Fruit fly (Drosophila melanogaster): Measurements from ENCODE around the gene Jig.
A peak's percentile ranks its signal among the peaks of the same experiment; 100 is the strongest.

Gene Jig

dm6 chr3R:14558383-14558883, 2.3 kb upstream of the Jig start (continued):
- peak; percentile 89 for TF ChIP-seq CG13894 (tag; optimal IDR thresholded peaks at IDR 0.05)
- TF ChIP-seq chn (GFP tag; optimal IDR thresholded peaks at IDR 0.05) = peak; percentile 83
- TF ChIP-seq Dfd (GFP tag; optimal IDR thresholded peaks at IDR 0.05) = no peak
- no peak for TF ChIP-seq usp (GFP tag; optimal IDR thresholded peaks at IDR 0.05)
- peak; percentile 95 for TF ChIP-seq CG13424 (tag; optimal IDR thresholded peaks at IDR 0.05)
- TF ChIP-seq wor (GFP tag; IDR thresholded peaks at IDR 0.05) = peak; percentile 86
- TF ChIP-seq sisA (GFP tag; IDR thresholded peaks at IDR 0.05) = peak; percentile 88
- TF ChIP-seq CG11723 (GFP tag; optimal IDR thresholded peaks at IDR 0.05) = peak; percentile 88
- TF ChIP-seq eve (GFP tag; optimal IDR thresholded peaks at IDR 0.05) = peak in 1 of 2 experiments; percentile 97
- TF ChIP-seq dm (GFP tag; optimal IDR thresholded peaks at IDR 0.05) = peak; percentile 79
- no peak for TF ChIP-seq CG2129 (GFP tag; IDR thresholded peaks at IDR 0.05; ENCODE audit: partially characterized antibody)
- TF ChIP-seq CG8290 (GFP tag; optimal IDR thresholded peaks at IDR 0.05) = no peak
- peak in 1 of 2 experiments; percentile 60 for TF ChIP-seq CG8290 (tag; optimal IDR thresholded peaks at IDR 0.05)
- TF ChIP-seq tx (GFP tag; optimal IDR thresholded peaks at IDR 0.05) = peak; percentile 87
- peak; percentile 67 for TF ChIP-seq CG4282 (GFP tag; optimal IDR thresholded peaks at IDR 0.05)
- no peak for TF ChIP-seq lbe (GFP tag; optimal IDR thresholded peaks at IDR 0.05)
- no peak for TF ChIP-seq h (optimal IDR thresholded peaks at IDR 0.05)
- TF ChIP-seq CG30431 (GFP tag; optimal IDR thresholded peaks at IDR 0.05) = peak; percentile 78
- peak; percentile 92 for TF ChIP-seq CG17829 (tag; optimal IDR thresholded peaks at IDR 0.05)
- TF ChIP-seq CHES-1-like (GFP tag; optimal IDR thresholded peaks at IDR 0.05) = peak; percentile 93
- peak; percentile 89 for TF ChIP-seq CG32532 (GFP tag; IDR thresholded peaks at IDR 0.05)
- TF ChIP-seq Nf-YB (GFP tag; optimal IDR thresholded peaks at IDR 0.05) = peak; percentile 80
- TF ChIP-seq ken (GFP tag; IDR thresholded peaks at IDR 0.05) = peak; percentile 90
- no peak for TF ChIP-seq sd (tag; optimal IDR thresholded peaks at IDR 0.05)
- TF ChIP-seq lov (optimal IDR thresholded peaks at IDR 0.05) = no peak
- peak; percentile 63; the same call in 1 of the 3 replicates for TF ChIP-seq lov (GFP tag; IDR thresholded peaks at IDR 0.05)
- no peak; the same call in 1 of the 2 replicates for TF ChIP-seq CG11696 (GFP tag; IDR thresholded peaks at IDR 0.05)
- peak; percentile 30 for TF ChIP-seq Neu2 (GFP tag; optimal IDR thresholded peaks at IDR 0.05; ENCODE audit: borderline replicate concordance)
- TF ChIP-seq CG14441 (GFP tag; IDR thresholded peaks at IDR 0.05) = peak; percentile 83
- TF ChIP-seq CG7786 (GFP tag; optimal IDR thresholded peaks at IDR 0.05) = peak; percentile 90
- peak; percentile 89 for TF ChIP-seq Side (GFP tag; optimal IDR thresholded peaks at IDR 0.05)
- peak; percentile 64 for TF ChIP-seq Lim3 (GFP tag; IDR thresholded peaks at IDR 0.05)
- no peak for TF ChIP-seq dmrt11E (tag; optimal IDR thresholded peaks at IDR 0.05)
- TF ChIP-seq Pdp1 (GFP tag; optimal IDR thresholded peaks at IDR 0.05) = peak; percentile 82
- TF ChIP-seq Elba2 (GFP tag; optimal IDR thresholded peaks at IDR 0.05) = no peak
- 0 out of 2 replicates have a peak, but pooled peaks have one; percentile 33 for TF ChIP-seq aop (GFP tag; IDR thresholded peaks at IDR 0.05)
- no peak for TF ChIP-seq Dll (GFP tag; IDR thresholded peaks at IDR 0.05; ENCODE audit: partially characterized antibody)
- TF ChIP-seq Dad (GFP tag; optimal IDR thresholded peaks at IDR 0.05) = peak; percentile 87
- peak; percentile 82 for TF ChIP-seq Aef1 (GFP tag; IDR thresholded peaks at IDR 0.05)
- TF ChIP-seq chif (GFP tag; optimal IDR thresholded peaks at IDR 0.05) = peak; percentile 86 to 87
- no peak for TF ChIP-seq Lpt (GFP tag; optimal IDR thresholded peaks at IDR 0.05)
- peak; percentile 87 for TF ChIP-seq CG14014 (GFP tag; IDR thresholded peaks at IDR 0.05)
- TF ChIP-seq CG4404 (GFP tag; IDR thresholded peaks at IDR 0.05) = peak; percentile 70
- TF ChIP-seq CG7987 (GFP tag; optimal IDR thresholded peaks at IDR 0.05) = peak; percentile 75
- TF ChIP-seq CG3065 (GFP tag; optimal IDR thresholded peaks at IDR 0.05) = peak; percentile 27
- TF ChIP-seq CG1832 (GFP tag; optimal IDR thresholded peaks at IDR 0.05) = no peak
- peak; percentile 75 for TF ChIP-seq exex (tag; optimal IDR thresholded peaks at IDR 0.05)
- peak; percentile 96 for TF ChIP-seq Sox102F (GFP tag; optimal IDR thresholded peaks at IDR 0.05)
- peak; percentile 90 for TF ChIP-seq Xbp1 (GFP tag; optimal IDR thresholded peaks at IDR 0.05)
- TF ChIP-seq Dip2 (GFP tag; IDR thresholded peaks at IDR 0.05) = peak; percentile 57; the same call in 1 of the 2 replicates
- TF ChIP-seq CG12071 (GFP tag; optimal IDR thresholded peaks at IDR 0.05) = peak; percentile 86
- peak; percentile 80 for TF ChIP-seq Awh (GFP tag; IDR thresholded peaks at IDR 0.05)
